Worm (Caenorhabditis elegans) whole organism, L2 larva: ENCODE data around the gene C07E3.8.

Experiments used
- C34F6.9 ChIP-seq: fragments of 150-350 bp; optimal IDR thresholded peaks from 2 replicates; lab custom pipeline; 2014; ENCODE audit warnings: missing biosample characterization, missing genetic modification characterization
- aly-2 ChIP-seq: fragments of 150-350 bp; optimal IDR thresholded peaks from 2 replicates; lab custom pipeline; 2014; ENCODE audit warnings: missing biosample characterization, missing genetic modification characterization
- ama-1 ChIP-seq: fragments of 150-350 bp; optimal IDR thresholded peaks from 2 replicates; lab custom pipeline; 2018; ENCODE audit warnings: inconsistent platforms
- elt-1 ChIP-seq: fragments of 150-350 bp; optimal IDR thresholded peaks from 2 replicates; lab custom pipeline; 2014; ENCODE audit warnings: missing biosample characterization, missing genetic modification characterization
- nhr-6 ChIP-seq: fragments of 150-350 bp; optimal IDR thresholded peaks from 2 replicates; lab custom pipeline; 2014; ENCODE audit warnings: missing biosample characterization, missing genetic modification characterization
- zag-1 ChIP-seq: fragments of 150-350 bp; optimal IDR thresholded peaks from 2 replicates; lab custom pipeline; 2014; ENCODE audit warnings: missing biosample characterization, missing genetic modification characterization

DNA sequence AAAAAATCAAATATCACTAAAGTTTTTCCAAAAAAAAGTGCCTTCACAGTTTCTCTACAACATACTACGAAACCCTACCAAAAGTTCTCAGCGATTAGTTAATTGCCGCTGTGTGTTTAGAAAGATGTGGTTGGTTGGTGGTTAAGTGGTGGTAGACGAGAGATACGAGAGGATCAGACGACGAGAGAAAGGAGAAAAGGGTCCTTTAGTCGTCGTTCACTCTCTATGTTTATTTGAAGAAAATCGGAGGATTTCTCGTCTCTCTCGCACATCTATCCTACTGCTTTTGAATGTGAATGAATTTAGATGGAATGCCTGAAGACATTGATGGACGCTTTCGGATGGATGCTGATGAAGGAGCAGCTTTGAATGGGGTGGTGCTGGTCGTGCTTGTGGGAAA is 18.8 kb downstream of the C07E3.8 start:
- TF ChIP-seq aly-2 (tag; lab: Kevin White, UChicago) = no peak
- no peak for TF ChIP-seq zag-1 (tag; lab: Kevin White, UChicago)
- no peak for TF ChIP-seq nhr-6 (tag; lab: Kevin White, UChicago)
- no peak for TF ChIP-seq elt-1
- TF ChIP-seq ama-1 = no peak
- peak; percentile 41 for TF ChIP-seq C34F6.9 (tag; lab: Kevin White, UChicago)
